Worm (Caenorhabditis elegans): ENCODE results near the gene T01D1.8.

The T01D1.8 gene

DNA sequence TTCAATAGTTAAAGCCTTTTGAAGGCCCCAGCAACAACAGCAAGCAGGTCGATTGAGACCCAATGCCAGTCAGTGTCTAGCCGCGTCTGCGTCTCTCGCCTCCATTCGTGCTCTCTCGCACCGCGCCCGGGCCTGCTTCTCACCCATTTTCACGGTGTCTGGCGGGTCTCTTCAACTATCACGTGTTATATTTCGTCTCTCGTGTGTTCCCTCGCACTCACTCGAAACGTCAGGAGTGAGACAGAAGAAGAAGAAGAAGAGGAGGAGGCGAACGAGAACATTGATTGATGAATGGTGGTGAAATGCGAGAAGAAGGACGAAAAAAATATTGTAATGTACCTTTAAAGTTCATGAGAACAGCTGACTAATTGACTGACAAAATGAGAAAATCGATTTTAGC lies 34.7 kb downstream of the T01D1.8 start (continued):
- TF ChIP-seq ceh-58 (GFP tag; IDR thresholded peaks at IDR 0.05), result no peak
- TF ChIP-seq hmg-1.2 (GFP tag; IDR thresholded peaks at IDR 0.05), result peak; percentile 79; the same call in 1 of the 2 replicates
- peak; percentile 79 for TF ChIP-seq somi-1 (GFP tag; optimal IDR thresholded peaks at IDR 0.05)
- TF ChIP-seq pbrm-1 (GFP tag; IDR thresholded peaks at IDR 0.05), result peak; percentile 53
- no peak for TF ChIP-seq K11D2.4 (GFP tag; IDR thresholded peaks at IDR 0.05)
- peak; percentile 66 for TF ChIP-seq let-526 (GFP tag; IDR thresholded peaks at IDR 0.05)
- TF ChIP-seq madf-8 (GFP tag; conservative IDR thresholded peaks at IDR 0.05), result no peak
- peak; percentile 69; the same call in 1 of the 2 replicates for TF ChIP-seq lin-26 (GFP tag; IDR thresholded peaks at IDR 0.05)
- TF ChIP-seq lin-54 (GFP tag; optimal IDR thresholded peaks at IDR 0.05), result peak; percentile 28
- TF ChIP-seq mxl-1 (tag; optimal IDR thresholded peaks at IDR 0.05), result no peak
- no peak for TF ChIP-seq ztf-25 (GFP tag; IDR thresholded peaks at IDR 0.05)
- TF ChIP-seq B0336.3 (GFP tag; IDR thresholded peaks at IDR 0.05), result peak; percentile 58; the same call in 1 of the 2 replicates
- peak; percentile 36 for TF ChIP-seq tbp1 (GFP tag; optimal IDR thresholded peaks at IDR 0.05)
- 0 out of 2 replicates have a peak, but pooled peaks have one; percentile 36 for TF ChIP-seq madf-3 (GFP tag; IDR thresholded peaks at IDR 0.05)
- TF ChIP-seq tlf-1 (GFP tag; optimal IDR thresholded peaks at IDR 0.05), result peak; percentile 38
- TF ChIP-seq B0019.2 (GFP tag; conservative IDR thresholded peaks at IDR 0.05), result no peak
- TF ChIP-seq Y95B8A.8 (GFP tag; IDR thresholded peaks at IDR 0.05), result 0 out of 2 replicates have a peak, but pooled peaks have one; percentile 20
- no peak for TF ChIP-seq dpl-1 (GFP tag; optimal IDR thresholded peaks at IDR 0.05)
- peak; percentile 79 for TF ChIP-seq lin-40 (tag; optimal IDR thresholded peaks at IDR 0.05)
- TF ChIP-seq pha-4 (tag; optimal IDR thresholded peaks at IDR 0.05), result no peak
- peak; percentile 38; the same call in 1 of the 2 replicates for TF ChIP-seq rcor-1 (GFP tag; IDR thresholded peaks at IDR 0.05)
- peak; percentile 63 for TF ChIP-seq madf-10 (tag; optimal IDR thresholded peaks at IDR 0.05)
- no peak for TF ChIP-seq ama-1 (optimal IDR thresholded peaks at IDR 0.05)
- peak in 1 of 2 experiments; percentile 74 for TF ChIP-seq ama-1 (GFP tag; optimal IDR thresholded peaks at IDR 0.05)
- TF ChIP-seq ztf-28 (GFP tag; IDR thresholded peaks at IDR 0.05), result no peak
- TF ChIP-seq snpc-4 (GFP tag; optimal IDR thresholded peaks at IDR 0.05), result no peak
- peak in 3 of 4 experiments; percentile 4 to 67 (median 31) for TF ChIP-seq snpc-4 (tag; optimal IDR thresholded peaks at IDR 0.05)
- TF ChIP-seq F49E8.2 (tag; optimal IDR thresholded peaks at IDR 0.05; ENCODE audit: insufficient read depth), result no peak
- TF ChIP-seq chd-7 (tag; optimal IDR thresholded peaks at IDR 0.05), result peak; percentile 32
- 0 out of 2 replicates have a peak, but pooled peaks have one; percentile 44 for TF ChIP-seq hsf-1 (GFP tag; IDR thresholded peaks at IDR 0.05)
- no peak for TF ChIP-seq ceh-79 (tag; optimal IDR thresholded peaks at IDR 0.05)
- peak; percentile 64; the same call in 1 of the 2 replicates for TF ChIP-seq dox-1 (GFP tag; IDR thresholded peaks at IDR 0.05)
- no peak for TF ChIP-seq ekl-4 (GFP tag; IDR thresholded peaks at IDR 0.05)
- TF ChIP-seq sea-2 (GFP tag; IDR thresholded peaks at IDR 0.05), result 0 out of 2 replicates have a peak, but pooled peaks have one; percentile 37
- peak; percentile 11 for TF ChIP-seq sdz-38 (tag; optimal IDR thresholded peaks at IDR 0.05)
- peak; percentile 86 for TF ChIP-seq attf-5 (GFP tag; optimal IDR thresholded peaks at IDR 0.05)
- TF ChIP-seq K12H6.12 (tag; optimal IDR thresholded peaks at IDR 0.05), result peak; percentile 67
- TF ChIP-seq atf-7 (tag; optimal IDR thresholded peaks at IDR 0.05), result peak; percentile 46
- peak; percentile 68 for TF ChIP-seq egrh-3 (GFP tag; IDR thresholded peaks at IDR 0.05)
- TF ChIP-seq cebp-1 (GFP tag; IDR thresholded peaks at IDR 0.05), result peak; percentile 39; the same call in 1 of the 2 replicates
- TF ChIP-seq cebp-1 (tag; optimal IDR thresholded peaks at IDR 0.05), result peak; percentile 84
- TF ChIP-seq nhr-80 (tag; optimal IDR thresholded peaks at IDR 0.05), result peak; percentile 67
- no peak for TF ChIP-seq ceh-91 (GFP tag; IDR thresholded peaks at IDR 0.05)
- no peak for TF ChIP-seq unc-62 (GFP tag; optimal IDR thresholded peaks at IDR 0.05)
- TF ChIP-seq T07F8.4 (tag; optimal IDR thresholded peaks at IDR 0.05), result no peak
- peak; percentile 69 for TF ChIP-seq ceh-27 (GFP tag; optimal IDR thresholded peaks at IDR 0.05)
- TF ChIP-seq unc-130 (GFP tag; optimal IDR thresholded peaks at IDR 0.05), result no peak
- TF ChIP-seq snpc-3.4 (tag; optimal IDR thresholded peaks at IDR 0.05), result no peak
- no peak for TF ChIP-seq cebp-2 (GFP tag; IDR thresholded peaks at IDR 0.05)
- peak in 1 of 2 experiments; percentile 32 for TF ChIP-seq let-607 (tag; optimal IDR thresholded peaks at IDR 0.05)
